Worm (Caenorhabditis elegans) whole organism, young adult: ENCODE results near the gene C47E8.4.

Experiments
- D2030.7 ChIP-seq: fragments of 200-800 bp; sonication (Bioruptor generic); IDR thresholded peaks from 2 replicates; pipeline ENCODE4 v1.3.6; 2022; ENCODE audit warnings: missing genetic modification reagents, missing genetic modification characterization, missing compliant biosample characterization
- F49E8.2 ChIP-seq: sonication (generic microtip); optimal IDR thresholded peaks from 3 replicates; lab custom pipeline; 2017; ENCODE audit warnings: missing genetic modification characterization, mild to moderate bottlenecking, missing compliant biosample characterization, antibody characterized with exemption, moderate library complexity; ENCODE audit not compliant: insufficient read depth
- F57A8.1 ChIP-seq: fragments of 200-800 bp; sonication (Bioruptor generic); optimal IDR thresholded peaks from 2 replicates; lab custom pipeline; 2018; ENCODE audit warnings: mild to moderate bottlenecking, missing genetic modification characterization, moderate library complexity, missing compliant biosample characterization
- K11D2.4 ChIP-seq: fragments of 200-800 bp; sonication (Bioruptor generic); IDR thresholded peaks from 2 replicates; pipeline ENCODE4 v1.3.6; 2022; ENCODE audit warnings: missing genetic modification reagents, missing genetic modification characterization, missing compliant biosample characterization
- T07F8.4 ChIP-seq: sonication (generic microtip); optimal IDR thresholded peaks from 2 replicates; lab custom pipeline; 2016; ENCODE audit warnings: mild to moderate bottlenecking, missing genetic modification characterization, moderate library complexity, missing compliant biosample characterization
- Y56A3A.18 ChIP-seq: fragments of 200-800 bp; sonication (Bioruptor generic); IDR thresholded peaks from 2 replicates; pipeline ENCODE4 v1.3.6; 2022; ENCODE audit warnings: missing genetic modification reagents, missing genetic modification characterization, missing compliant biosample characterization
- Y79H2A.3 ChIP-seq: fragments of 200-800 bp; sonication (Bioruptor generic); conservative IDR thresholded peaks from 2 replicates; pipeline ENCODE4 v1.3.6; 2022; ENCODE audit warnings: missing genetic modification reagents, missing genetic modification characterization, missing compliant biosample characterization
- ZK185.1 ChIP-seq: sonication (generic microtip); optimal IDR thresholded peaks from 2 replicates; lab custom pipeline; 2016; ENCODE audit warnings: mild to moderate bottlenecking, missing genetic modification characterization, missing compliant biosample characterization; ENCODE audit not compliant: poor library complexity, severe bottlenecking
- akir-1 ChIP-seq: fragments of 200-800 bp; sonication (Bioruptor generic); optimal IDR thresholded peaks from 2 replicates; lab custom pipeline; 2018; ENCODE audit warnings: mild to moderate bottlenecking, missing genetic modification characterization, moderate library complexity, missing compliant biosample characterization
- aptf-2 ChIP-seq: fragments of 200-800 bp; sonication (Bioruptor generic); conservative IDR thresholded peaks from 2 replicates; pipeline ENCODE4 v1.3.6; 2022; ENCODE audit warnings: missing genetic modification reagents, missing genetic modification characterization, missing compliant biosample characterization
- athp-1 ChIP-seq: sonication (generic microtip); optimal IDR thresholded peaks from 2 replicates; lab custom pipeline; 2017; ENCODE audit warnings: mild to moderate bottlenecking, missing genetic modification characterization, missing compliant biosample characterization
- ceh-27 ChIP-seq: fragments of 200-800 bp; sonication (Bioruptor generic); optimal IDR thresholded peaks from 2 replicates; lab custom pipeline; 2018; ENCODE audit warnings: mild to moderate bottlenecking, missing genetic modification characterization, moderate library complexity, missing compliant biosample characterization
- ceh-40 ChIP-seq: fragments of 200-800 bp; sonication (Bioruptor generic); IDR thresholded peaks from 2 replicates; pipeline ENCODE4 v1.3.6; 2022; ENCODE audit warnings: missing genetic modification characterization, missing compliant biosample characterization
- die-1 ChIP-seq: sonication (generic microtip); optimal IDR thresholded peaks from 2 replicates; lab custom pipeline; 2016; ENCODE audit warnings: missing genotype, mild to moderate bottlenecking, missing genetic modification characterization, missing compliant biosample characterization
- dox-1 ChIP-seq: fragments of 200-800 bp; sonication (Bioruptor generic); IDR thresholded peaks from 2 replicates; pipeline ENCODE4 v1.3.6; 2022; ENCODE audit warnings: missing genetic modification reagents, missing genetic modification characterization, missing compliant biosample characterization
- efl-1 ChIP-seq: fragments of 150-350 bp; optimal IDR thresholded peaks from 2 replicates; lab custom pipeline; 2014; ENCODE audit warnings: missing biosample characterization, missing genetic modification reagents, missing genetic modification characterization
- ekl-4 ChIP-seq: fragments of 200-800 bp; sonication (Bioruptor generic); IDR thresholded peaks from 2 replicates; pipeline ENCODE4 v1.3.6; 2022; ENCODE audit warnings: missing genetic modification reagents, missing genetic modification characterization, missing compliant biosample characterization
- him-1 ChIP-seq: sonication (generic microtip); optimal IDR thresholded peaks from 2 replicates; lab custom pipeline; 2016; ENCODE audit warnings: missing genotype, missing genetic modification reagents, missing genetic modification characterization, missing compliant biosample characterization
- hsf-1 ChIP-seq: fragments of 200-800 bp; sonication (Bioruptor generic); IDR thresholded peaks from 2 replicates; pipeline ENCODE4 v1.3.6; 2022; ENCODE audit warnings: missing genetic modification reagents, missing genetic modification characterization, missing compliant biosample characterization
- let-526 ChIP-seq: fragments of 200-800 bp; sonication (Bioruptor generic); IDR thresholded peaks from 2 replicates; pipeline ENCODE4 v1.3.6; 2022; ENCODE audit warnings: missing genetic modification reagents, missing genetic modification characterization, missing compliant biosample characterization
- lin-35 ChIP-seq, 3 experiments: fragments of 150-350 bp in 2 of 3; sonication (generic microtip) in 1 of 3; optimal IDR thresholded peaks; 2 replicates each; lab custom pipeline; 2014 to 2018; ENCODE audit warnings: missing biosample characterization in 3 of 3, missing genetic modification characterization in 3 of 3, missing genetic modification reagents in 3 of 3
- lin-40 ChIP-seq: sonication (generic microtip); optimal IDR thresholded peaks from 2 replicates; lab custom pipeline; 2016; ENCODE audit warnings: missing genetic modification characterization, mild to moderate bottlenecking, missing compliant biosample characterization, missing genotype, missing genetic modification reagents
- mcd-1 ChIP-seq: fragments of 200-800 bp; sonication (Bioruptor generic); IDR thresholded peaks from 2 replicates; pipeline ENCODE4 v1.3.6; 2022; ENCODE audit warnings: missing genetic modification reagents, missing genetic modification characterization, missing compliant biosample characterization
- nfya-2 ChIP-seq: fragments of 200-800 bp; sonication (Bioruptor generic); IDR thresholded peaks from 2 replicates; pipeline ENCODE4 v1.3.6; 2022; ENCODE audit warnings: missing genetic modification reagents, missing genetic modification characterization, missing compliant biosample characterization
- nhr-80 ChIP-seq: sonication (generic microtip); optimal IDR thresholded peaks from 2 replicates; lab custom pipeline; 2016; ENCODE audit warnings: missing genetic modification characterization, missing compliant biosample characterization
- rcor-1 ChIP-seq: fragments of 200-800 bp; sonication (Bioruptor generic); IDR thresholded peaks from 2 replicates; pipeline ENCODE4 v1.3.6; 2022; ENCODE audit warnings: missing genetic modification reagents, missing genetic modification characterization, missing compliant biosample characterization
- snpc-1.1 ChIP-seq: sonication (generic microtip); optimal IDR thresholded peaks from 2 replicates; lab custom pipeline; 2017; ENCODE audit warnings: missing genetic modification characterization, mild to moderate bottlenecking, missing compliant biosample characterization, antibody characterized with exemption, moderate library complexity, missing genotype, missing genetic modification reagents; ENCODE audit not compliant: insufficient read depth
- somi-1 ChIP-seq: fragments of 200-800 bp; sonication (Bioruptor generic); optimal IDR thresholded peaks from 2 replicates; lab custom pipeline; 2018; ENCODE audit warnings: mild to moderate bottlenecking, missing genetic modification characterization, missing compliant biosample characterization
- sptf-2 ChIP-seq: fragments of 200-800 bp; sonication (Bioruptor generic); optimal IDR thresholded peaks from 2 replicates; lab custom pipeline; 2018; ENCODE audit warnings: mild to moderate bottlenecking, missing genetic modification characterization, missing compliant biosample characterization
- tlf-1 ChIP-seq: fragments of 200-800 bp; sonication (Bioruptor generic); optimal IDR thresholded peaks from 2 replicates; lab custom pipeline; 2018; ENCODE audit warnings: mild to moderate bottlenecking, missing genetic modification characterization, missing compliant biosample characterization
- unc-130 ChIP-seq: sonication (generic microtip); optimal IDR thresholded peaks from 2 replicates; lab custom pipeline; 2016; ENCODE audit warnings: missing genetic modification reagents, missing genetic modification characterization, missing compliant biosample characterization
- ztf-28 ChIP-seq: fragments of 200-800 bp; sonication (Bioruptor generic); IDR thresholded peaks from 2 replicates; pipeline ENCODE4 v1.3.6; 2022; ENCODE audit warnings: missing genetic modification reagents, missing genetic modification characterization, missing compliant biosample characterization

The C47E8.4 gene

DNA sequence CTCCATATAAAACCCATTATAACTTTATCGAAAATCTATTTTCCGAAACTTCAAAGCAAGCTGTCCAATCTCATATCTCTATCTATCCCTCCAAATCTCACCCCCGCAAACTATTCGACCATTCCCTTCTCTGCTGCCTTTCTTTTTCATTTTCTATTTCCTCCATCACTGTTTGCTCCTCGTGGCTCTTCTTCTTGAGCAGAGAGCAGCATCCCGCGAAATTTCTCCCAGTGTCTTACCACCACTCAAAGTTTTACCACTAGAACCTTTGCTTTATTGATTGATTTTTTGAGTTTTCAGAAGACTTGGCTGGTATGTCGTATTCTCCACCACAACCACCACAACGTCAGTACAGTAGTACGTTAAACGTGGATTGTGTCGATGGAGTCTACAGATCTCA is 44.1 kb upstream of the C47E8.4 start, which contains the start of gene oig-3:
Gene oig-3 (plus strand): TSS at position 301 of the 400 bp plus-strand sequence.
- TF ChIP-seq ZK185.1 (no peak), mcd-1 (GFP tag; lab: Robert Waterston, UW) (no peak), ztf-28 (GFP tag; lab: Robert Waterston, UW) (no peak), T07F8.4 (tag; lab: Kevin White, UChicago) (no peak), die-1 (tag; lab: Kevin White, UChicago) (no peak), K11D2.4 (GFP tag; lab: Robert Waterston, UW) (no peak), unc-130 (GFP tag; lab: Kevin White, UChicago) (no peak), snpc-1.1 (tag; lab: Kevin White, UChicago) (no peak), efl-1 (GFP tag; lab: Kevin White, UChicago) (no peak), nhr-80 (tag; lab: Kevin White, UChicago) (no peak), D2030.7 (GFP tag; lab: Robert Waterston, UW) (no peak), F57A8.1 (GFP tag; lab: Kevin White, UChicago) (no peak), lin-35 (GFP tag; optimal IDR thresholded peaks at IDR 0.05; lab: Kevin White, UChicago) (no peak), sptf-2 (GFP tag; lab: Kevin White, UChicago) (no peak), ekl-4 (GFP tag; lab: Robert Waterston, UW) (no peak)

DNA sequence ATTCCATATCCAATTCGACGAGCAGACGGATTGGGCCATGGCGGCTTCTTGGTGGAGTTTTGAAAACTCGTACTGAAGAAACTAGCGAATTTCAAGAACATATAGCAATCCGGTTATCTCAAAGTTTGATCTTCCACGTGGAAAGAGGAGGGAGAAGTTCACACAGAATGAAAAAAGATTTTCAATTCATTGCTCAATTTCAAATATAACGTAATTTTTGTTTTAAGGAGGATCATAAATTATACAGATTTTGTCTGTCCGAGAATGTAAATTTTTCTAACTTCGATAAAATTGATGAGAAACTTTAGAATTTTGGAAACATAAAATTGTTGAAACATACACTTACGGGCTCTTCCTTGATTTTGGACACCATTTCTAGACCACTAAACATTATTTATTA is 43.5 kb upstream of the C47E8.4 start, which contains the start of gene Y50E8A.2:
Gene Y50E8A.2 (minus strand): TSS at position 101 of the 400 bp plus-strand sequence.
- no peak for TF ChIP-seq tlf-1 (GFP tag; lab: Kevin White, UChicago)

DNA sequence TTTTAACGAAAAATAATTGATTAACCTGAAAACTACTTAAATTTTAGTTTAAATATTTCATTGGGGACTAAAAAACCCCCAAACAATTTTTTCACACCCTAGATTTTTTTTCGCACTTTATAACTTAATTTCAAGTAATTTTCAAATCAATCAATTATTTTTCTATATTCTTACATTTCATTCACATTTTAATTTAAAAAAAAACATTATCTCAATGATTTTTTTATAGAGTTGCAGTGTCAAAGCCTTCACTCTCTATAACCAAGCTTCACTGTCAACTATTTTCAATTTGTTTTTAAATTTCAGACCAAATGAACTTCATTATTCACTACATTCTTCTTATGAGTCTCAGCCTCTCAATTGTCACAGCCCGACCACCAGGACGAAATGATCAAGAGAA is 41.3 kb upstream of the C47E8.4 start, which contains the start of gene Y50E8A.1:
Gene Y50E8A.1 (plus strand): TSS at position 301 of the 400 bp plus-strand sequence.
- TF ChIP-seq lin-35 (GFP tag; optimal IDR thresholded peaks at IDR 0.05; lab: Kevin White, UChicago) (no peak), F49E8.2 (tag; lab: Kevin White, UChicago) (no peak), rcor-1 (GFP tag; lab: Robert Waterston, UW) (no peak), let-526 (GFP tag; lab: Robert Waterston, UW) (no peak), efl-1 (GFP tag; lab: Kevin White, UChicago) (no peak), dox-1 (GFP tag; lab: Robert Waterston, UW) (no peak), him-1 (tag; lab: Kevin White, UChicago) (no peak), lin-40 (tag; lab: Kevin White, UChicago) (no peak), ceh-27 (GFP tag; lab: Kevin White, UChicago) (no peak), Y79H2A.3 (GFP tag; lab: Robert Waterston, UW) (no peak), hsf-1 (GFP tag; lab: Robert Waterston, UW) (no peak), akir-1 (GFP tag; lab: Kevin White, UChicago) (no peak), Y56A3A.18 (GFP tag; lab: Robert Waterston, UW) (no peak), ceh-40 (GFP tag; lab: Robert Waterston, UW) (no peak), athp-1 (tag; lab: Kevin White, UChicago) (no peak)

DNA sequence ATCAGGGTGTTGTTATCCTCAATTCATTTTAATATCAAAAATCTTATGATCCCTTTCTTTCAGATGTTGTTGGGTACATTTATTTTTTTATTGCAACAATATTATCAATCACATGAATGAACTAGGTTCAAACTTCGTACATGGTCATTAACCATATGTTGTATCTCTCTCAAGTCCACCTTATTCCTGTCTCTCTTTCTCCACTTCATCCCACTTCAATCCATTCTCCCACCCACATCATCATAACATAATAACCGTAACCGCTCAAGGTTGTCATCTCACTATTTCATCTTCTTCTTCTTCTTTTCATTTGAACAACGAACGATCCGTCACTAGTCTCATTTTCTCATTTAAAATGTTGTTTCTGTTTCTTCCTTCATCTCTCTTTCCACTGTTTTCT is 40.1 kb upstream of the C47E8.4 start:
- no peak for TF ChIP-seq nfya-2 (GFP tag; lab: Robert Waterston, UW)
- TF ChIP-seq ceh-40 (GFP tag; lab: Robert Waterston, UW): no peak
- peak; percentile 76 for TF ChIP-seq somi-1 (GFP tag; lab: Kevin White, UChicago)
- no peak for TF ChIP-seq hsf-1 (GFP tag; lab: Robert Waterston, UW)
- no peak for TF ChIP-seq aptf-2 (GFP tag; lab: Robert Waterston, UW)
